Worm (Caenorhabditis elegans) whole organism, L2 larva: Measurements from ENCODE around the gene ubc-23.
A peak's percentile ranks its signal among the peaks of the same experiment; 100 is the strongest.

Experiments used
- C34F6.9 ChIP-seq: fragments of 150-350 bp; optimal IDR thresholded peaks from 2 replicates; lab custom pipeline; 2014; ENCODE audit warnings: missing biosample characterization, missing genetic modification characterization
- F13H6.1 ChIP-seq: sonication (generic microtip); optimal IDR thresholded peaks from 2 replicates; lab custom pipeline; 2016; ENCODE audit warnings: missing genetic modification characterization, missing compliant biosample characterization
- R02D3.7 ChIP-seq: fragments of 150-350 bp; optimal IDR thresholded peaks from 2 replicates; lab custom pipeline; 2014; ENCODE audit warnings: missing biosample characterization, missing genetic modification characterization
- alr-1 ChIP-seq: fragments of 150-350 bp; optimal IDR thresholded peaks from 2 replicates; lab custom pipeline; 2014; ENCODE audit warnings: missing biosample characterization, missing genetic modification characterization
- aly-2 ChIP-seq: fragments of 150-350 bp; optimal IDR thresholded peaks from 2 replicates; lab custom pipeline; 2014; ENCODE audit warnings: missing biosample characterization, missing genetic modification characterization
- ama-1 ChIP-seq: fragments of 150-350 bp; optimal IDR thresholded peaks from 2 replicates; lab custom pipeline; 2018; ENCODE audit warnings: inconsistent platforms
- ceh-16 ChIP-seq: fragments of 150-350 bp; optimal IDR thresholded peaks from 2 replicates; lab custom pipeline; 2014; ENCODE audit warnings: missing biosample characterization, missing genetic modification characterization
- ceh-82 ChIP-seq: fragments of 150-350 bp; optimal IDR thresholded peaks from 2 replicates; lab custom pipeline; 2014; ENCODE audit warnings: missing biosample characterization, missing genetic modification characterization
- crh-2 ChIP-seq: sonication (generic microtip); optimal IDR thresholded peaks from 2 replicates; lab custom pipeline; 2017; ENCODE audit warnings: missing biosample characterization, missing genetic modification characterization
- egl-27 ChIP-seq: sonication (generic microtip); optimal IDR thresholded peaks from 3 replicates; lab custom pipeline; 2017; ENCODE audit warnings: missing biosample characterization, missing genetic modification reagents, missing genetic modification characterization
- elt-1 ChIP-seq: fragments of 150-350 bp; optimal IDR thresholded peaks from 2 replicates; lab custom pipeline; 2014; ENCODE audit warnings: missing biosample characterization, missing genetic modification characterization
- elt-3 ChIP-seq: sonication (generic microtip); optimal IDR thresholded peaks from 2 replicates; lab custom pipeline; 2017; ENCODE audit warnings: missing biosample characterization, missing genetic modification characterization
- fos-1 ChIP-seq: fragments of 150-350 bp; optimal IDR thresholded peaks from 2 replicates; lab custom pipeline; 2014; ENCODE audit warnings: missing biosample characterization, missing genetic modification characterization
- gmeb-1 ChIP-seq: fragments of 150-350 bp; optimal IDR thresholded peaks from 2 replicates; lab custom pipeline; 2014; ENCODE audit warnings: missing biosample characterization, missing genetic modification characterization
- lin-11 ChIP-seq: fragments of 150-350 bp; sonication (generic microtip); optimal IDR thresholded peaks from 2 replicates; lab custom pipeline; 2014; ENCODE audit warnings: missing biosample characterization, missing genetic modification characterization, inconsistent platforms, mixed read lengths
- lin-13 ChIP-seq: fragments of 150-350 bp; optimal IDR thresholded peaks from 2 replicates; lab custom pipeline; 2014; ENCODE audit warnings: missing biosample characterization, missing genetic modification reagents, missing genetic modification characterization
- lin-39 ChIP-seq: fragments of 150-350 bp; optimal IDR thresholded peaks from 2 replicates; lab custom pipeline; 2014; ENCODE audit warnings: missing biosample characterization, missing genetic modification reagents, missing genetic modification characterization
- lsy-2 ChIP-seq, 2 experiments: fragments of 150-350 bp in 1 of 2; sonication (generic microtip) in 1 of 2; optimal IDR thresholded peaks; 2 replicates each; lab custom pipeline; 2014 to 2017; ENCODE audit warnings: missing biosample characterization in 2 of 2, missing genetic modification characterization in 2 of 2
- mab-5 ChIP-seq: fragments of 150-350 bp; optimal IDR thresholded peaks from 2 replicates; lab custom pipeline; 2014; ENCODE audit warnings: missing biosample characterization, missing genetic modification characterization
- mbf-1 ChIP-seq: sonication (generic microtip); optimal IDR thresholded peaks from 2 replicates; lab custom pipeline; 2017; ENCODE audit warnings: missing biosample characterization, missing genetic modification characterization
- mdl-1 ChIP-seq, 2 experiments: fragments of 150-350 bp in 1 of 2; sonication (generic microtip) in 1 of 2; optimal IDR thresholded peaks; 2 replicates each; lab custom pipeline; 2017; ENCODE audit warnings: missing biosample characterization in 2 of 2, missing genetic modification characterization in 2 of 2
- nhr-10 ChIP-seq: sonication (generic microtip); optimal IDR thresholded peaks from 2 replicates; lab custom pipeline; 2017; ENCODE audit warnings: missing biosample characterization, missing genetic modification characterization
- nhr-11 ChIP-seq: fragments of 150-350 bp; optimal IDR thresholded peaks from 2 replicates; lab custom pipeline; 2014; ENCODE audit warnings: missing biosample characterization, missing genetic modification characterization
- nhr-12 ChIP-seq: fragments of 150-350 bp; optimal IDR thresholded peaks from 2 replicates; lab custom pipeline; 2014; ENCODE audit warnings: missing biosample characterization, missing genetic modification characterization
- nhr-129 ChIP-seq: fragments of 150-350 bp; optimal IDR thresholded peaks from 2 replicates; lab custom pipeline; 2014; ENCODE audit warnings: missing biosample characterization, missing genetic modification characterization
- nhr-21 ChIP-seq: fragments of 150-350 bp; optimal IDR thresholded peaks from 2 replicates; lab custom pipeline; 2014; ENCODE audit warnings: missing biosample characterization, missing genetic modification characterization
- nhr-23 ChIP-seq: fragments of 150-350 bp; optimal IDR thresholded peaks from 2 replicates; lab custom pipeline; 2014; ENCODE audit warnings: missing biosample characterization, missing genetic modification reagents, missing genetic modification characterization
- nhr-237 ChIP-seq: fragments of 150-350 bp; optimal IDR thresholded peaks from 2 replicates; lab custom pipeline; 2014; ENCODE audit warnings: missing biosample characterization, missing genetic modification characterization
- nhr-6 ChIP-seq: fragments of 150-350 bp; optimal IDR thresholded peaks from 2 replicates; lab custom pipeline; 2014; ENCODE audit warnings: missing biosample characterization, missing genetic modification characterization
- nhr-77 ChIP-seq: fragments of 150-350 bp; optimal IDR thresholded peaks from 2 replicates; lab custom pipeline; 2014; ENCODE audit warnings: missing biosample characterization, missing genetic modification characterization
- peb-1 ChIP-seq: fragments of 150-350 bp; optimal IDR thresholded peaks from 2 replicates; lab custom pipeline; 2014; ENCODE audit warnings: missing biosample characterization, missing genetic modification characterization
- sem-4 ChIP-seq: fragments of 150-350 bp; optimal IDR thresholded peaks from 2 replicates; lab custom pipeline; 2014; ENCODE audit warnings: missing biosample characterization, missing genetic modification reagents, missing genetic modification characterization
- sma-3 ChIP-seq: sonication (generic microtip); optimal IDR thresholded peaks from 2 replicates; lab custom pipeline; 2016; ENCODE audit warnings: missing genetic modification reagents, missing genetic modification characterization, missing compliant biosample characterization
- sma-9 ChIP-seq, 2 experiments: fragments of 150-350 bp in 1 of 2; sonication (generic microtip) in 1 of 2; optimal IDR thresholded peaks; 2 replicates each; lab custom pipeline; 2014 to 2016; ENCODE audit warnings: missing genetic modification characterization in 2 of 2, mild to moderate bottlenecking in 1 of 2, missing biosample characterization in 1 of 2, missing compliant biosample characterization in 1 of 2, missing genetic modification reagents in 1 of 2, moderate library complexity in 1 of 2
- snpc-4 ChIP-seq: fragments of 150-350 bp; optimal IDR thresholded peaks from 2 replicates; lab custom pipeline; 2014; ENCODE audit warnings: missing biosample characterization, missing genetic modification characterization
- unc-39 ChIP-seq: fragments of 150-350 bp; optimal IDR thresholded peaks from 2 replicates; lab custom pipeline; 2014; ENCODE audit warnings: missing biosample characterization, missing genetic modification characterization
- unc-62 ChIP-seq: fragments of 150-350 bp; optimal IDR thresholded peaks from 2 replicates; lab custom pipeline; 2014; ENCODE audit warnings: missing biosample characterization, missing genetic modification reagents, missing genetic modification characterization
- ztf-1 ChIP-seq: fragments of 200-800 bp; sonication (Bioruptor generic); conservative IDR thresholded peaks from 2 replicates; pipeline ENCODE4 v1.3.6; 2022; ENCODE audit warnings: missing genetic modification characterization, missing compliant biosample characterization
- ztf-11 ChIP-seq: sonication (generic microtip); optimal IDR thresholded peaks from 2 replicates; lab custom pipeline; 2017; ENCODE audit warnings: missing biosample characterization, missing genetic modification characterization
- ztf-4 ChIP-seq: fragments of 150-350 bp; optimal IDR thresholded peaks from 2 replicates; lab custom pipeline; 2014; ENCODE audit warnings: missing biosample characterization, missing genetic modification characterization

ubc-23 gene

DNA sequence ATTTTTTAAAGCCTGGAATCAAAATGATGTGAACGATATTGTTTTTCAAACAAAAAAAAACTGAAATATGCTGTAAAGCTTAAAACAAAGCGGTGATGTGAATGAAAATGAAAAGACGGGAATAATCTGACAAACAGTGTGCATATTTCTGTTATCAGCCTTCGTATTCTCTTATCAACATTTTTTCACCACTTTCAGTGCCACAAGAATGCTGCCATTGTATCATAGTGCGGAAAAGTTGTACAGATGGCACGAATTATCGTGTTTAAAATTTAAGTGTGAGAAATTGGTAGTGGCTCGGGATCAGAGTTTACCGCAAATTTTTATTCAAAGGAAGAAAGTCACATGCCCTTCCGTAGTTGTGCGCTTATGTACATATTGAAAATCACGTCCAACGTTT, 19.7 kb upstream of the ubc-23 start, which contains the start of gene ifd-1:
TSS of gene ifd-1 (minus strand) at position 12 of the 400 bp plus-strand sequence.
- TF ChIP-seq fos-1, result peak; percentile 96
- no peak for TF ChIP-seq mab-5
- no peak for TF ChIP-seq elt-3
- no peak for TF ChIP-seq nhr-23 (tag; lab: Kevin White, UChicago)
- TF ChIP-seq C34F6.9 (tag; lab: Kevin White, UChicago), result no peak
- no peak for TF ChIP-seq gmeb-1 (tag; lab: Kevin White, UChicago)
- no peak for TF ChIP-seq sma-3
- TF ChIP-seq F13H6.1 (tag; lab: Kevin White, UChicago), result peak; percentile 14
- TF ChIP-seq elt-1 (tag; lab: Kevin White, UChicago), result no peak
- TF ChIP-seq nhr-12 (tag; lab: Kevin White, UChicago), result no peak
- no peak for TF ChIP-seq R02D3.7 (tag; lab: Kevin White, UChicago)
- no peak for TF ChIP-seq ceh-82
- TF ChIP-seq crh-2 (tag; lab: Kevin White, UChicago), result peak; percentile 54
- no peak for TF ChIP-seq egl-27 (tag; lab: Kevin White, UChicago)
- TF ChIP-seq ztf-11, result no peak
- no peak for TF ChIP-seq lsy-2 (tag; optimal IDR thresholded peaks at IDR 0.05; lab: Kevin White, UChicago)
- no peak for TF ChIP-seq lin-39
- TF ChIP-seq ztf-4 (tag; lab: Kevin White, UChicago), result no peak
- TF ChIP-seq ceh-16 (tag; lab: Kevin White, UChicago), result no peak
- TF ChIP-seq sma-9 (GFP tag; optimal IDR thresholded peaks at IDR 0.05; lab: Kevin White, UChicago), result peak; percentile 61
- TF ChIP-seq sma-9 (tag; optimal IDR thresholded peaks at IDR 0.05; lab: Kevin White, UChicago), result no peak
- TF ChIP-seq nhr-77 (tag; lab: Kevin White, UChicago), result no peak
- TF ChIP-seq mdl-1 (tag; optimal IDR thresholded peaks at IDR 0.05; lab: Kevin White, UChicago), result no peak
- TF ChIP-seq lin-13, result no peak
- TF ChIP-seq aly-2 (tag; lab: Kevin White, UChicago), result no peak
- TF ChIP-seq snpc-4 (tag; lab: Kevin White, UChicago), result no peak
- TF ChIP-seq nhr-11 (tag; lab: Kevin White, UChicago), result no peak
- TF ChIP-seq sem-4 (tag; lab: Kevin White, UChicago), result no peak
- TF ChIP-seq nhr-129, result peak; percentile 8
- TF ChIP-seq nhr-21 (tag; lab: Kevin White, UChicago), result no peak
- TF ChIP-seq unc-39, result no peak
- TF ChIP-seq peb-1 (tag; lab: Kevin White, UChicago), result no peak
- no peak for TF ChIP-seq nhr-237 (tag; lab: Kevin White, UChicago)
- TF ChIP-seq nhr-6 (tag; lab: Kevin White, UChicago), result no peak
- no peak for TF ChIP-seq nhr-10 (tag; lab: Kevin White, UChicago)
- no peak for TF ChIP-seq alr-1
- TF ChIP-seq ama-1 (lab: Kevin White, UChicago), result no peak
- no peak for TF ChIP-seq mbf-1 (tag; lab: Kevin White, UChicago)
- TF ChIP-seq unc-62 (GFP tag; lab: Kevin White, UChicago), result no peak
- no peak for TF ChIP-seq lin-11 (tag; lab: Kevin White, UChicago)
- no peak for TF ChIP-seq ztf-1

DNA sequence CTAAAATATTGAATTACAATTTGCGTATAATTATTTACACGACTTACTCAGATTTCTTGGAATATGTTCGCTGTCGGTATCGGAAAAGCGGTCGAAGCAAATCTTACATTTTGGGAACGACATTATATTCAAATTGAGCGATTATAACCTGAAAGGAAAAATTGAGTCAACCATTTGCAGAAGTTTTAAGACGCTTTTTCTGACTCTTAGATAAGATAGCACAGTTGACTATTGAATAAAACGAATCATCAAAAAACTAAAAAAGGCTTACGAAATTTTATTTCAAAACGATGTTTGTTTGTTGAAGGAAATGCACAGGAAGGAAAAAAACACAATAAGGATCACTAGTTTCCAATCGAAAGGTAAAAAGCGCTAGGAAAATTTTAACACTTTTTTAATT, 15.7 kb upstream of the ubc-23 start, which contains the start of gene rcs-1:
TSS of gene rcs-1 (minus strand) at position 176 of the 400 bp plus-strand sequence.
- TF ChIP-seq fos-1 (peak; percentile 71), mbf-1 (tag; lab: Kevin White, UChicago) (no peak)

DNA sequence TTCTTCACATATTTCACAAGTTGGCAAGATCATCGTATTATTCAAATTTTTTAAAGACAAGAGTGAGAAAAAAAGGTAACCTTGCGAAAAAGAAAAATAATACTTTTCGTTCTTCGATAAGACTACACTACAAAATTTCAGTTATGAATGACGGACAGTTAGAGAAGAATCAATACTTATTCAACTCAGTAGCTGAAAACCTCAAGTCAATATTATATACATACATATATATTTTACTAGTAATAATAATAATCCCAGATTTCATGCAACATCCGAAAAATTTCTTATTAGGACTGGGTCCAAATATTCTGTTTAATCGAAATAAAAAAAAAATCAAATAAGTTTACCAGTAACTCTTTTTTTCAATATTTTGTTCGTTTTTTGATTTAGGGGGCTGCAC, 12.9 kb upstream of the ubc-23 start, which contains the start of gene C28G1.6:
TSS of gene C28G1.6 (minus strand) at position 101 of the 400 bp plus-strand sequence.
- TF ChIP-seq crh-2 (tag; lab: Kevin White, UChicago) (no peak), F13H6.1 (tag; lab: Kevin White, UChicago) (no peak), ceh-82 (no peak), lin-13 (no peak), C34F6.9 (tag; lab: Kevin White, UChicago) (no peak), R02D3.7 (tag; lab: Kevin White, UChicago) (no peak), fos-1 (peak; percentile 11), nhr-23 (tag; lab: Kevin White, UChicago) (no peak)
- TF ChIP-seq, all 48 proteins: peak for 1
